Worm (Caenorhabditis elegans) whole organism, midembryonic: ENCODE data around the gene ceh-23.

Source experiments
- flt-1 ChIP-seq: fragments of 200-800 bp; sonication (Bioruptor generic); IDR thresholded peaks from 2 replicates; pipeline ENCODE4 v1.3.6; 2022; ENCODE audit warnings: missing genetic modification characterization, missing compliant biosample characterization
- med-1 ChIP-seq: sonication (generic microtip); optimal IDR thresholded peaks from 2 replicates; lab custom pipeline; 2017; ENCODE audit warnings: missing genetic modification characterization, mild to moderate bottlenecking, missing compliant biosample characterization, antibody characterized with exemption, missing genetic modification reagents; ENCODE audit not compliant: insufficient read depth
- tab-1 ChIP-seq: fragments of 200-800 bp; sonication (Bioruptor generic); IDR thresholded peaks from 2 replicates; pipeline ENCODE4 v1.3.6; 2022; ENCODE audit warnings: missing genetic modification characterization, missing compliant biosample characterization

DNA sequence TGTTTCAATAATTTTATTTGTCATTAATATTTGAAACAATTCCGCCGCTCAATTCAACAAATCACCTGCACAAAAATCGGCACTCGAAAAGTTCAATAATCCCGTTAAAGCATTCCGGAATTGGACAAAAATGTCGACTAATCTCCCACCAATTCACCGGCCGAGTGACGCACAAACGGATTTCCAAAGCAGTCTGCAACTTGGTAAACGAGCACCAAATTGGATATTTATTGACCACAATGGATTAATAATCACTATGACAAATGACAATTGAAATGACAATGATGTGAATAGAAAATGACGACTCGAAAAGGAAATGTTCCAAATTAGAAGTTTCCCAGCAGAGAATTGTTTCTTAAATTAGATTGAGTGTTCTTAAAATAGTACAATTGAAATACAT, 3.7 kb upstream of the ceh-23 start:
- no peak for TF ChIP-seq med-1 (GFP tag; lab: Kevin White, UChicago)
- no peak for TF ChIP-seq tab-1 (GFP tag; lab: Robert Waterston, UW)
- no peak for TF ChIP-seq flt-1 (GFP tag; lab: Robert Waterston, UW)
